Worm (Caenorhabditis elegans) whole organism, L3 larva: ENCODE data around the gene F47D2.11.

Experiments
- ceh-28 ChIP-seq: fragments of 150-350 bp; optimal IDR thresholded peaks from 2 replicates; lab custom pipeline; 2014; ENCODE audit warnings: missing biosample characterization, missing genetic modification reagents, missing genetic modification characterization
- ceh-82 ChIP-seq: fragments of 150-350 bp; optimal IDR thresholded peaks from 2 replicates; lab custom pipeline; 2014; ENCODE audit warnings: missing biosample characterization, missing genetic modification characterization
- fos-1 ChIP-seq: fragments of 150-350 bp; optimal IDR thresholded peaks from 2 replicates; lab custom pipeline; 2014; ENCODE audit warnings: missing biosample characterization, missing genetic modification characterization
- jun-1 ChIP-seq: fragments of 150-350 bp; optimal IDR thresholded peaks from 2 replicates; lab custom pipeline; 2014; ENCODE audit warnings: missing biosample characterization, missing genetic modification reagents, missing genetic modification characterization
- lin-15B ChIP-seq: fragments of 150-350 bp; optimal IDR thresholded peaks from 2 replicates; lab custom pipeline; 2014; ENCODE audit warnings: missing biosample characterization, missing genetic modification characterization
- mdl-1 ChIP-seq: fragments of 150-350 bp; optimal IDR thresholded peaks from 2 replicates; lab custom pipeline; 2014; ENCODE audit warnings: missing biosample characterization, missing genetic modification characterization
- nfya-1 ChIP-seq: sonication (generic microtip); optimal IDR thresholded peaks from 2 replicates; lab custom pipeline; 2017; ENCODE audit warnings: missing genetic modification characterization, mild to moderate bottlenecking, missing compliant biosample characterization, antibody characterized with exemption, moderate library complexity; ENCODE audit not compliant: insufficient read depth
- nhr-237 ChIP-seq: fragments of 150-350 bp; optimal IDR thresholded peaks from 2 replicates; lab custom pipeline; 2014; ENCODE audit warnings: missing biosample characterization, missing genetic modification characterization
- nhr-28 ChIP-seq: fragments of 150-350 bp; optimal IDR thresholded peaks from 2 replicates; lab custom pipeline; 2014; ENCODE audit warnings: missing biosample characterization, missing genetic modification characterization
- nhr-76 ChIP-seq: fragments of 150-350 bp; sonication (generic microtip); optimal IDR thresholded peaks from 5 replicates; lab custom pipeline; 2014; ENCODE audit warnings: missing biosample characterization, missing genetic modification characterization
- pha-4 ChIP-seq: fragments of 150-350 bp; optimal IDR thresholded peaks from 2 replicates; lab custom pipeline; 2014; ENCODE audit warnings: missing biosample characterization, missing genetic modification reagents, missing genetic modification characterization
- unc-39 ChIP-seq: sonication (generic microtip); optimal IDR thresholded peaks from 4 replicates; lab custom pipeline; 2017; ENCODE audit warnings: missing biosample characterization, missing genetic modification characterization

ce11 chrV:4250047-4250446 is 45.8 kb downstream of the F47D2.11 start, which contains the start of gene srt-13:
- TF ChIP-seq nfya-1 (no peak), fos-1 (tag; lab: Kevin White, UChicago) (no peak), ceh-82 (tag; lab: Kevin White, UChicago) (no peak), unc-39 (tag; lab: Kevin White, UChicago) (no peak), jun-1 (no peak), nhr-76 (tag; lab: Kevin White, UChicago) (no peak), nhr-28 (no peak), pha-4 (tag; lab: Kevin White, UChicago) (no peak), nhr-237 (tag; lab: Kevin White, UChicago) (no peak), ceh-28 (no peak), mdl-1 (tag; lab: Kevin White, UChicago) (no peak), lin-15B (tag; lab: Kevin White, UChicago) (no peak)
